Worm (Caenorhabditis elegans) whole organism, young adult: ENCODE data around the gene Y102E9.5.

ENCODE experiments used
- F39B2.1 ChIP-seq: fragments of 200-800 bp; sonication (Bioruptor generic); IDR thresholded peaks from 2 replicates; pipeline ENCODE4 v1.3.6; 2022; ENCODE audit warnings: missing genetic modification reagents, missing genetic modification characterization, missing compliant biosample characterization
- K11D2.4 ChIP-seq: fragments of 200-800 bp; sonication (Bioruptor generic); IDR thresholded peaks from 2 replicates; pipeline ENCODE4 v1.3.6; 2022; ENCODE audit warnings: missing genetic modification reagents, missing genetic modification characterization, missing compliant biosample characterization
- Y67H2A.10 ChIP-seq: fragments of 200-800 bp; sonication (Bioruptor generic); conservative IDR thresholded peaks from 2 replicates; pipeline ENCODE4 v1.3.6; 2022; ENCODE audit warnings: missing genetic modification reagents, missing genetic modification characterization, missing compliant biosample characterization
- akir-1 ChIP-seq: fragments of 200-800 bp; sonication (Bioruptor generic); optimal IDR thresholded peaks from 2 replicates; lab custom pipeline; 2018; ENCODE audit warnings: mild to moderate bottlenecking, missing genetic modification characterization, moderate library complexity, missing compliant biosample characterization
- ama-1 ChIP-seq, 3 experiments: fragments of 150-350 bp in 1 of 3; sonication (generic microtip) in 2 of 3; optimal IDR thresholded peaks; 2 replicates each; lab custom pipeline; 2014 to 2018; ENCODE audit warnings: missing biosample characterization in 2 of 3, missing genetic modification characterization in 2 of 3, missing genetic modification reagents in 2 of 3
- dpl-1 ChIP-seq: fragments of 150-350 bp; optimal IDR thresholded peaks from 2 replicates; lab custom pipeline; 2014; ENCODE audit warnings: missing biosample characterization, missing genetic modification reagents, missing genetic modification characterization
- egl-44 ChIP-seq: fragments of 200-800 bp; sonication (Bioruptor generic); IDR thresholded peaks from 2 replicates; pipeline ENCODE4 v1.3.6; 2022; ENCODE audit warnings: missing genetic modification reagents, missing genetic modification characterization, missing compliant biosample characterization
- gei-17 ChIP-seq: fragments of 200-800 bp; sonication (Bioruptor generic); optimal IDR thresholded peaks from 2 replicates; lab custom pipeline; 2018; ENCODE audit warnings: mild to moderate bottlenecking, missing genetic modification characterization, missing compliant biosample characterization
- hlh-12 ChIP-seq: sonication (generic microtip); optimal IDR thresholded peaks from 2 replicates; lab custom pipeline; 2016; ENCODE audit warnings: missing genetic modification characterization, missing compliant biosample characterization
- lin-54 ChIP-seq: fragments of 200-800 bp; sonication (Bioruptor generic); optimal IDR thresholded peaks from 2 replicates; lab custom pipeline; 2018; ENCODE audit warnings: mild to moderate bottlenecking, missing genetic modification characterization, missing compliant biosample characterization
- mel-28 ChIP-seq: sonication (generic microtip); optimal IDR thresholded peaks from 2 replicates; lab custom pipeline; 2016; ENCODE audit warnings: borderline replicate concordance, mild to moderate bottlenecking, missing genetic modification characterization, missing compliant biosample characterization
- nfya-1 ChIP-seq: sonication (generic microtip); optimal IDR thresholded peaks from 2 replicates; lab custom pipeline; 2017; ENCODE audit warnings: antibody characterized with exemption, missing compliant biosample characterization, missing genetic modification characterization, borderline replicate concordance; ENCODE audit not compliant: insufficient read depth
- nhr-179 ChIP-seq: sonication (generic microtip); optimal IDR thresholded peaks from 2 replicates; lab custom pipeline; 2016; ENCODE audit warnings: mild to moderate bottlenecking, missing genetic modification characterization, missing compliant biosample characterization
- nhr-80 ChIP-seq: sonication (generic microtip); optimal IDR thresholded peaks from 2 replicates; lab custom pipeline; 2016; ENCODE audit warnings: missing genetic modification characterization, missing compliant biosample characterization

DNA sequence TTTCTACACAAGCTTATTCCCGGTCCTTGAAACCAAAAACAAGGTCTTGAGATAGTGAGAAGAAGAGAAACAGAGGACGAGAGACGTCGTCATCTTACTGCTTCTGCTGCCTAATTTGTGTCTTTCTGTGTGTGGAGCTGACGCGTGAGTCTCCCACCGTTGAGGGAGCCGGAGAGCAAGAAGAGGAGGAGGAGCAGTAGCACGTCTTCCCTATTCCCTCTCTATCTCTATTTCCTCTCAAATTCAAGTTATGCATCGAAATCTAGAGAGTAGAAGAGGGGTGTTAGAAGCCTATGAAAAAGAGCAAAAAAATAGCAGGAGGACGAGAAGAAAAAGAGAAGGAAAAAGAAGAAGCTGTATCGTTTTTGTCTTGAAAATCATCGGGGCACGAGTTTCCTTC is 34.9 kb downstream of the Y102E9.5 start:
- TF ChIP-seq akir-1 (GFP tag; lab: Kevin White, UChicago) (no peak), nfya-1 (tag; lab: Kevin White, UChicago) (no peak), hlh-12 (no peak), dpl-1 (GFP tag; lab: Kevin White, UChicago) (no peak), egl-44 (GFP tag; lab: Robert Waterston, UW) (no peak), ama-1 (optimal IDR thresholded peaks at IDR 0.05; lab: Kevin White, UChicago) (no peak), ama-1 (GFP tag; optimal IDR thresholded peaks at IDR 0.05; lab: Kevin White, UChicago) (no peak), nhr-179 (tag; lab: Kevin White, UChicago) (no peak), K11D2.4 (GFP tag; lab: Robert Waterston, UW) (no peak), gei-17 (GFP tag; lab: Kevin White, UChicago) (no peak), lin-54 (GFP tag; lab: Kevin White, UChicago) (no peak), mel-28 (tag; lab: Kevin White, UChicago) (no peak), F39B2.1 (GFP tag; lab: Robert Waterston, UW) (no peak), nhr-80 (tag; lab: Kevin White, UChicago) (no peak), Y67H2A.10 (no peak)
